Fruit fly (Drosophila melanogaster): ENCODE measurements around the gene CG14346.

DNA sequence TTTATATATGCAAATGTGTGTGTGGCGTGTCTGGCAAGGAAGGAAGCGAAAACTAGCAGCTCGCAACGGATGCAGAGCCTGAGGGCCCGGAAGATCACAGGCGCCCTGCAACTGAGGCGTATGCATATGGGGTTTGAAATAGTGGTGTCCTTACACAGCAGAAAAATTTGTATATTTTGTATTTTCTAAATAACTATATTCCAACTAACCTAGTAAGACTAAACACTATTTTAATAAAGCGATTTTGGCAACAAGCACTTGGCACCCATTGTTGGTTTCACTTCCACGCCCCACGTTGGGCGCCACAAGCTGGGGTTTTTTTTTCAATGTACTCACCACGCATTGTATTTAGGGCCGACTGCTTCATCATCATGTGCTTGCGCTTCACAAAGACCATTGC, 18.7 kb downstream of the CG14346 start:
- no peak for TF ChIP-seq z (GFP tag; IDR thresholded peaks at IDR 0.05)
- TF ChIP-seq CG43689 (GFP tag; IDR thresholded peaks at IDR 0.05) = no peak
- no peak for TF ChIP-seq slou (GFP tag; optimal IDR thresholded peaks at IDR 0.05)
- no peak for TF ChIP-seq CG4282 (GFP tag; optimal IDR thresholded peaks at IDR 0.05)
- TF ChIP-seq Poxn (GFP tag; IDR thresholded peaks at IDR 0.05) = no peak
- no peak for TF ChIP-seq CG15011 (GFP tag; optimal IDR thresholded peaks at IDR 0.05)
- TF ChIP-seq CG13424 (tag; optimal IDR thresholded peaks at IDR 0.05) = no peak
- TF ChIP-seq prd (optimal IDR thresholded peaks at IDR 0.05) = no peak
- TF ChIP-seq prd (GFP tag; IDR thresholded peaks at IDR 0.05) = no peak
- TF ChIP-seq insv (GFP tag; optimal IDR thresholded peaks at IDR 0.05) = no peak

All from whole organism, embryonic.